Fruit fly (Drosophila melanogaster) whole organism, embryonic: ENCODE data around the gene CG9395.

ENCODE experiments used
- Atf3 ChIP-seq: fragments of 200-800 bp; sonication (Bioruptor generic); optimal IDR thresholded peaks from 3 replicates; lab custom pipeline; 2016; ENCODE audit warnings: missing biosample characterization, missing genetic modification characterization
- Bdp1 ChIP-seq: fragments of 200-800 bp; sonication (Bioruptor generic); optimal IDR thresholded peaks from 3 replicates; lab custom pipeline; 2016; ENCODE audit warnings: missing biosample characterization, missing genetic modification characterization
- CG11723 ChIP-seq: fragments of 200-800 bp; sonication (Bioruptor generic); optimal IDR thresholded peaks from 2 replicates; lab custom pipeline; 2017; ENCODE audit warnings: missing biosample characterization, mild to moderate bottlenecking, missing genetic modification characterization
- CG12769 ChIP-seq: fragments of 200-800 bp; sonication (Bioruptor generic); optimal IDR thresholded peaks from 2 replicates; lab custom pipeline; 2019; ENCODE audit warnings: missing biosample characterization, mild to moderate bottlenecking, missing genetic modification characterization, moderate library complexity
- CG14441 ChIP-seq: fragments of 200-800 bp; sonication (Bioruptor generic); IDR thresholded peaks from 2 replicates; pipeline ENCODE4 v1.3.6; 2022; ENCODE audit warnings: missing biosample characterization, missing genetic modification characterization
- CG1603 ChIP-seq: fragments of 200-800 bp; sonication (Bioruptor generic); optimal IDR thresholded peaks from 2 replicates; lab custom pipeline; 2019; ENCODE audit warnings: missing biosample characterization, mild to moderate bottlenecking, missing genetic modification characterization, moderate library complexity
- CG30403 ChIP-seq: fragments of 200-800 bp; sonication (Bioruptor generic); optimal IDR thresholded peaks from 3 replicates; lab custom pipeline; 2016; ENCODE audit warnings: missing biosample characterization, missing genetic modification characterization
- CG3065 ChIP-seq: fragments of 200-800 bp; sonication (Bioruptor generic); optimal IDR thresholded peaks from 2 replicates; lab custom pipeline; 2016; ENCODE audit warnings: missing biosample characterization, missing genetic modification characterization
- CG31441 ChIP-seq: fragments of 200-800 bp; sonication (Bioruptor generic); IDR thresholded peaks from 2 replicates; pipeline ENCODE4 v1.3.6; 2022; ENCODE audit warnings: missing biosample characterization, missing genetic modification characterization
- CG3726 ChIP-seq: fragments of 200-800 bp; sonication (Bioruptor generic); IDR thresholded peaks from 3 replicates; pipeline ENCODE4, ENCODE4 v1.3.6; 2022; ENCODE audit warnings: missing biosample characterization, missing genetic modification characterization
- CG4707 ChIP-seq: fragments of 200-800 bp; sonication (Bioruptor generic); optimal IDR thresholded peaks from 2 replicates; lab custom pipeline; 2018; ENCODE audit warnings: missing biosample characterization, mild to moderate bottlenecking, missing genetic modification characterization, moderate library complexity
- CG5245 ChIP-seq: fragments of 200-800 bp; sonication (Bioruptor generic); optimal IDR thresholded peaks from 3 replicates; lab custom pipeline; 2016; ENCODE audit warnings: missing biosample characterization, missing genetic modification characterization
- CG6175 ChIP-seq: fragments of 200-800 bp; sonication (Bioruptor generic); IDR thresholded peaks from 3 replicates; pipeline ENCODE4 v1.3.6; 2022; ENCODE audit warnings: missing biosample characterization, missing genetic modification characterization
- CG7372 ChIP-seq: fragments of 200-800 bp; sonication (Bioruptor generic); IDR thresholded peaks from 2 replicates; pipeline ENCODE4 v1.3.6; 2022; ENCODE audit warnings: missing biosample characterization, missing genetic modification characterization
- CG7963 ChIP-seq: fragments of 200-800 bp; sonication (Bioruptor generic); IDR thresholded peaks from 3 replicates; pipeline ENCODE4 v1.3.6; 2022; ENCODE audit warnings: missing biosample characterization, missing genetic modification characterization; ENCODE audit not compliant: partially characterized antibody
- Camta ChIP-seq: fragments of 200-800 bp; sonication (Bioruptor generic); optimal IDR thresholded peaks from 2 replicates; lab custom pipeline; 2016; ENCODE audit warnings: missing biosample characterization, missing genetic modification characterization
- E2f1 ChIP-seq: fragments of 200-800 bp; sonication (Bioruptor generic); IDR thresholded peaks from 2 replicates; pipeline ENCODE4 v1.3.6; 2022; ENCODE audit warnings: missing biosample characterization, missing genetic modification characterization
- E2f2 ChIP-seq: fragments of 200-800 bp; sonication (Bioruptor generic); IDR thresholded peaks from 2 replicates; pipeline ENCODE4 v1.3.6; 2022; ENCODE audit warnings: missing biosample characterization, missing genetic modification characterization
- Hey ChIP-seq: fragments of 200-800 bp; sonication (Bioruptor generic); optimal IDR thresholded peaks from 3 replicates; lab custom pipeline; 2018; ENCODE audit warnings: missing biosample characterization, mild to moderate bottlenecking, missing genetic modification characterization
- HmgZ ChIP-seq: fragments of 200-800 bp; sonication (Bioruptor generic); optimal IDR thresholded peaks from 2 replicates; lab custom pipeline; 2018; ENCODE audit warnings: missing biosample characterization, mild to moderate bottlenecking, missing genetic modification characterization
- Hmr ChIP-seq: fragments of 200-800 bp; sonication (Bioruptor generic); optimal IDR thresholded peaks from 3 replicates; lab custom pipeline; 2017; ENCODE audit warnings: mild to moderate bottlenecking, missing biosample characterization, missing genetic modification reagents, missing genetic modification characterization
- Hr51 ChIP-seq, 2 experiments: fragments of 200-800 bp; sonication (Bioruptor generic); optimal IDR thresholded peaks; 2 replicates in 1 of 2; 3 replicates in 1 of 2; lab custom pipeline; 2016 to 2018; ENCODE audit warnings: missing biosample characterization in 2 of 2, missing genetic modification characterization in 2 of 2, mild to moderate bottlenecking in 1 of 2, moderate library complexity in 1 of 2
- Meics ChIP-seq: fragments of 200-800 bp; sonication (Bioruptor generic); optimal IDR thresholded peaks from 2 replicates; lab custom pipeline; 2017; ENCODE audit warnings: missing biosample characterization, mild to moderate bottlenecking, missing genetic modification characterization
- Mes4 ChIP-seq: fragments of 200-800 bp; sonication (Bioruptor generic); optimal IDR thresholded peaks from 2 replicates; lab custom pipeline; 2016; ENCODE audit warnings: missing biosample characterization, missing genetic modification characterization
- NC2α ChIP-seq: fragments of 200-800 bp; sonication (Bioruptor generic); optimal IDR thresholded peaks from 2 replicates; lab custom pipeline; 2016; ENCODE audit warnings: missing biosample characterization, missing genetic modification characterization
- Nf-YB ChIP-seq: fragments of 200-800 bp; sonication (Bioruptor generic); optimal IDR thresholded peaks from 3 replicates; lab custom pipeline; 2019; ENCODE audit warnings: missing biosample characterization, mild to moderate bottlenecking, missing genetic modification characterization, moderate library complexity
- Oli ChIP-seq: fragments of 200-800 bp; sonication (Bioruptor generic); optimal IDR thresholded peaks from 2 replicates; lab custom pipeline; 2018; ENCODE audit warnings: missing biosample characterization, mild to moderate bottlenecking, missing genetic modification characterization, moderate library complexity
- Rx ChIP-seq: fragments of 200-800 bp; sonication (Bioruptor generic); IDR thresholded peaks from 2 replicates; pipeline ENCODE4 v1.3.6; 2022; ENCODE audit warnings: missing biosample characterization, missing genetic modification characterization
- Tbp ChIP-seq: fragments of >200 bp; optimal IDR thresholded peaks from 2 replicates; lab custom pipeline; 2018; ENCODE audit warnings: missing biosample characterization, missing genetic modification characterization
- crp ChIP-seq, 2 experiments: fragments of 200-800 bp; sonication (Bioruptor generic); optimal IDR thresholded peaks; 2 replicates in 1 of 2; 3 replicates in 1 of 2; lab custom pipeline; 2017; ENCODE audit warnings: missing biosample characterization in 2 of 2, missing genetic modification characterization in 2 of 2, mild to moderate bottlenecking in 1 of 2, moderate library complexity in 1 of 2
- dm ChIP-seq: fragments of 200-800 bp; sonication (Bioruptor generic); optimal IDR thresholded peaks from 3 replicates; lab custom pipeline; 2016; ENCODE audit warnings: missing biosample characterization, missing genetic modification characterization
- fd102C ChIP-seq: fragments of 200-800 bp; sonication (Bioruptor generic); optimal IDR thresholded peaks from 2 replicates; lab custom pipeline; 2018; ENCODE audit warnings: missing biosample characterization, mild to moderate bottlenecking, missing genetic modification characterization, moderate library complexity
- fru ChIP-seq: fragments of >200 bp; optimal IDR thresholded peaks from 2 replicates; lab custom pipeline; 2017
- jumu ChIP-seq: fragments of 200-800 bp; sonication (Bioruptor generic); optimal IDR thresholded peaks from 3 replicates; lab custom pipeline; 2016; ENCODE audit warnings: missing biosample characterization, missing genetic modification characterization
- knrl ChIP-seq: fragments of 200-800 bp; sonication (Bioruptor generic); IDR thresholded peaks from 3 replicates; pipeline ENCODE4 v1.3.6; 2022; ENCODE audit warnings: missing biosample characterization, missing genetic modification characterization; ENCODE audit not compliant: partially characterized antibody
- onecut ChIP-seq: fragments of 200-800 bp; sonication (Bioruptor generic); IDR thresholded peaks from 2 replicates; pipeline ENCODE4 v1.3.6; 2022; ENCODE audit warnings: missing biosample characterization, missing genetic modification characterization
- otp ChIP-seq: fragments of 200-800 bp; sonication (Bioruptor generic); IDR thresholded peaks from 3 replicates; pipeline ENCODE4, ENCODE4 v1.3.6; 2022; ENCODE audit warnings: missing biosample characterization, missing genetic modification characterization
- phol ChIP-seq: fragments of 200-800 bp; sonication (Bioruptor generic); optimal IDR thresholded peaks from 3 replicates; lab custom pipeline; 2018; ENCODE audit warnings: missing biosample characterization, mild to moderate bottlenecking, missing genetic modification characterization, moderate library complexity
- pnt ChIP-seq: fragments of 200-800 bp; sonication (Bioruptor generic); optimal IDR thresholded peaks from 3 replicates; lab custom pipeline; 2016; ENCODE audit warnings: missing biosample characterization, missing genetic modification characterization
- ranshi ChIP-seq: fragments of 200-800 bp; sonication (Bioruptor generic); IDR thresholded peaks from 2 replicates; pipeline ENCODE4 v1.3.6; 2022; ENCODE audit warnings: missing biosample characterization, missing genetic modification characterization
- schlank ChIP-seq: fragments of 200-800 bp; sonication (Bioruptor generic); optimal IDR thresholded peaks from 2 replicates; lab custom pipeline; 2018; ENCODE audit warnings: missing biosample characterization, mild to moderate bottlenecking, missing genetic modification characterization
- sim ChIP-seq: fragments of 200-800 bp; sonication (Bioruptor generic); IDR thresholded peaks from 2 replicates; pipeline ENCODE4 v1.3.6; 2022; ENCODE audit warnings: missing biosample characterization, missing genetic modification characterization
- slbo ChIP-seq: fragments of 200-800 bp; sonication (Bioruptor generic); IDR thresholded peaks from 2 replicates; pipeline ENCODE4 v1.3.6; 2022; ENCODE audit warnings: missing biosample characterization, missing genetic modification characterization
- sqz ChIP-seq: fragments of 200-800 bp; sonication (Bioruptor generic); optimal IDR thresholded peaks from 3 replicates; lab custom pipeline; 2018; ENCODE audit warnings: missing biosample characterization, mild to moderate bottlenecking, missing genetic modification characterization
- stwl ChIP-seq: fragments of 200-800 bp; sonication (Bioruptor generic); optimal IDR thresholded peaks from 3 replicates; lab custom pipeline; 2018; ENCODE audit warnings: missing biosample characterization, mild to moderate bottlenecking, missing genetic modification characterization, moderate library complexity
- sug ChIP-seq: fragments of 200-800 bp; optimal IDR thresholded peaks from 2 replicates; lab custom pipeline; 2019; ENCODE audit warnings: missing biosample characterization, mild to moderate bottlenecking, missing genetic modification characterization, moderate library complexity
- tio ChIP-seq: fragments of 200-800 bp; sonication (Bioruptor generic); optimal IDR thresholded peaks from 2 replicates; lab custom pipeline; 2017; ENCODE audit warnings: missing biosample characterization, missing genetic modification characterization, inconsistent platforms
- tna ChIP-seq: fragments of 200-800 bp; sonication (Bioruptor generic); IDR thresholded peaks from 2 replicates; pipeline ENCODE4 v1.3.6; 2022; ENCODE audit warnings: missing biosample characterization, missing genetic modification characterization; ENCODE audit not compliant: partially characterized antibody
- tx ChIP-seq: fragments of 200-800 bp; sonication (Bioruptor generic); optimal IDR thresholded peaks from 2 replicates; lab custom pipeline; 2016; ENCODE audit warnings: missing biosample characterization, missing genetic modification characterization
- z ChIP-seq: fragments of 200-800 bp; sonication (Bioruptor generic); IDR thresholded peaks from 3 replicates; pipeline ENCODE4 v1.3.6; 2022; ENCODE audit warnings: missing biosample characterization, missing genetic modification characterization
- zfh1 ChIP-seq: fragments of 200-800 bp; sonication (Bioruptor generic); IDR thresholded peaks from 3 replicates; pipeline ENCODE4 v1.3.6; 2022; ENCODE audit warnings: missing biosample characterization, missing genetic modification characterization

Gene CG9395

dm6 chr2L:13382351-13383029 lies 27.6 kb upstream of the CG9395 start, which contains the start of gene loqs (continued):
- TF ChIP-seq fd102C (no peak), Nf-YB (GFP tag; lab: Kevin White, UChicago) (no peak), Atf3 (GFP tag; lab: Kevin White, UChicago) (no peak), stwl (tag; lab: Kevin White, UChicago) (peak; percentile 50), CG1603 (tag; lab: Kevin White, UChicago) (no peak), CG14441 (GFP tag; lab: Robert Waterston, UW) (no peak), Mes4 (GFP tag; lab: Kevin White, UChicago) (no peak), Hmr (GFP tag; lab: Kevin White, UChicago) (no peak), otp (GFP tag; lab: Robert Waterston, UW) (no peak), Hey (no peak), jumu (no peak), ranshi (GFP tag; lab: Robert Waterston, UW) (no peak), E2f2 (peak; percentile 83), onecut (GFP tag; lab: Robert Waterston, UW) (peak; percentile 99), Rx (GFP tag; lab: Robert Waterston, UW) (no peak), tna (GFP tag; lab: Robert Waterston, UW) (no peak), Oli (tag; lab: Kevin White, UChicago) (no peak), dm (no peak), tx (GFP tag; lab: Kevin White, UChicago) (no peak), CG7963 (GFP tag; lab: Robert Waterston, UW) (no peak), sim (GFP tag; lab: Robert Waterston, UW) (no peak), z (GFP tag; lab: Robert Waterston, UW) (no peak), pnt (no peak), tio (no peak), Tbp (no peak), schlank (tag; lab: Kevin White, UChicago) (no peak), slbo (peak; percentile 46; the same call in 1 of the 2 replicates), E2f1 (GFP tag; lab: Robert Waterston, UW) (no peak), CG7372 (no peak), zfh1 (no peak), CG5245 (no peak), Meics (GFP tag; lab: Kevin White, UChicago) (no peak), CG11723 (GFP tag; lab: Kevin White, UChicago) (no peak), sqz (no peak), phol (tag; lab: Kevin White, UChicago) (peak; percentile 48), CG3726 (GFP tag; lab: Robert Waterston, UW) (no peak), CG31441 (GFP tag; lab: Robert Waterston, UW) (no peak), Camta (GFP tag; lab: Kevin White, UChicago) (no peak), CG30403 (GFP tag; lab: Kevin White, UChicago) (peak; percentile 18), CG4707 (GFP tag; lab: Kevin White, UChicago) (no peak), Hr51 (GFP tag; optimal IDR thresholded peaks at IDR 0.05; lab: Kevin White, UChicago) (no peak), crp (GFP tag; optimal IDR thresholded peaks at IDR 0.05; lab: Kevin White, UChicago) (no peak), CG12769 (tag; lab: Kevin White, UChicago) (no peak), NC2α (GFP tag; lab: Kevin White, UChicago) (no peak), Bdp1 (GFP tag; lab: Kevin White, UChicago) (no peak), CG3065 (no peak), CG6175 (GFP tag; lab: Robert Waterston, UW) (no peak), fru (lab: Kevin White, UChicago) (no peak), sug (tag; lab: Kevin White, UChicago) (peak; percentile 36), HmgZ (no peak), knrl (GFP tag; lab: Robert Waterston, UW) (no peak; the same call in 2 of the 3 replicates)
